Worm (Caenorhabditis elegans) whole organism, early embryonic: ENCODE data around the gene T26H5.8.

Experiments used
- ama-1 ChIP-seq: fragments of 150-350 bp; optimal IDR thresholded peaks from 2 replicates; lab custom pipeline; 2014
- ceh-36 ChIP-seq: sonication (generic microtip); optimal IDR thresholded peaks from 2 replicates; lab custom pipeline; 2016; ENCODE audit warnings: missing genetic modification characterization, inconsistent platforms, missing compliant biosample characterization
- flt-1 ChIP-seq: fragments of 200-800 bp; sonication (Bioruptor generic); IDR thresholded peaks from 2 replicates; pipeline ENCODE4 v1.3.6; 2022; ENCODE audit warnings: missing genetic modification characterization, missing compliant biosample characterization
- hmg-4 ChIP-seq: fragments of 200-800 bp; sonication (Bioruptor generic); optimal IDR thresholded peaks from 2 replicates; lab custom pipeline; 2018; ENCODE audit warnings: mild to moderate bottlenecking, missing genetic modification characterization, missing compliant biosample characterization
- scrt-1 ChIP-seq: fragments of 200-800 bp; sonication (Bioruptor generic); IDR thresholded peaks from 2 replicates; pipeline ENCODE4 v1.3.6; 2022; ENCODE audit warnings: missing genetic modification characterization, missing compliant biosample characterization
- tbx-11 ChIP-seq: fragments of 200-800 bp; sonication (Bioruptor generic); IDR thresholded peaks from 2 replicates; pipeline ENCODE4 v1.3.6; 2022; ENCODE audit warnings: missing genetic modification characterization, missing compliant biosample characterization
- tra-4 ChIP-seq: sonication (generic microtip); optimal IDR thresholded peaks from 2 replicates; lab custom pipeline; 2017; ENCODE audit warnings: missing genetic modification characterization, missing compliant biosample characterization

DNA sequence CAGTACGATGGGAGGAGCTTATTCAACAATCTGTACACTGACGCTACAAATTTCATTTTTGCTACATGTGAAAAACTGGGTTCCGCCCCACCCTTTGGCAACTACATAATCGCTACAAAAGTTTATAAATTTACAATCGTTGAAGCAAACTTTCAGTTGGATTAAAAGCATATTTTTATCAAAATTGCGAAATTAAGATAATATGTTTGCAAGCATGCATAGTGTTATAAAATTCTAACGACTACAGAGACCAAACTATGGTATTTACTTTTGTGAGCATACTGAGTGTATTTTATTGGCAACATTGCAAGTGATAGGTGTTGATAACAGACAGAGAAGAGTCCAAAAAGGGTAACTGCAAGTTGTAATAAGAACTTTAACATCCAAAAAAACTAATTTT is 46.1 kb upstream of the T26H5.8 start, which contains the start of gene C06B8.2:
- TF ChIP-seq ama-1, result no peak
- TF ChIP-seq tra-4 (tag; lab: Kevin White, UChicago), result no peak
- TF ChIP-seq tbx-11 (GFP tag; lab: Robert Waterston, UW), result no peak
- no peak for TF ChIP-seq flt-1 (GFP tag; lab: Robert Waterston, UW)
- TF ChIP-seq ceh-36 (tag; lab: Kevin White, UChicago), result no peak
- no peak for TF ChIP-seq scrt-1
- no peak for TF ChIP-seq hmg-4 (GFP tag; lab: Kevin White, UChicago)
